Fruit fly (Drosophila melanogaster): Measurements from ENCODE around the gene CG18418.

The CG18418 gene

dm6 chr3L:4720510-4721157 is 30.8 kb upstream of the CG18418 start (continued):
- no peak for TF ChIP-seq slp2 (GFP tag; optimal IDR thresholded peaks at IDR 0.05)
- TF ChIP-seq schlank (tag; optimal IDR thresholded peaks at IDR 0.05), result no peak
- TF ChIP-seq YL-1 (GFP tag; optimal IDR thresholded peaks at IDR 0.05), result no peak
- no peak for TF ChIP-seq sima (GFP tag; optimal IDR thresholded peaks at IDR 0.05)
- TF ChIP-seq CG2120 (GFP tag; optimal IDR thresholded peaks at IDR 0.05), result no peak
- TF ChIP-seq mld (GFP tag; IDR thresholded peaks at IDR 0.05; ENCODE audit: partially characterized antibody), result no peak
- no peak for TF ChIP-seq hb (GFP tag; IDR thresholded peaks at IDR 0.05; ENCODE audit: partially characterized antibody)
- TF ChIP-seq CG2199 (GFP tag; IDR thresholded peaks at IDR 0.05), result no peak
- no peak for TF ChIP-seq CG18619 (GFP tag; optimal IDR thresholded peaks at IDR 0.05)
- no peak for TF ChIP-seq CG15073 (GFP tag; optimal IDR thresholded peaks at IDR 0.05)
- TF ChIP-seq slou (GFP tag; optimal IDR thresholded peaks at IDR 0.05), result no peak
- no peak for TF ChIP-seq Jarid2 (GFP tag; optimal IDR thresholded peaks at IDR 0.05)
- TF ChIP-seq Lim3 (GFP tag; IDR thresholded peaks at IDR 0.05), result no peak
- TF ChIP-seq tap (tag; optimal IDR thresholded peaks at IDR 0.05), result peak; percentile 56
- TF ChIP-seq CG17359 (tag; optimal IDR thresholded peaks at IDR 0.05), result peak; percentile 64
- TF ChIP-seq hkb (optimal IDR thresholded peaks at IDR 0.05), result no peak
- TF ChIP-seq hkb (GFP tag; IDR thresholded peaks at IDR 0.05), result peak; percentile 59; the same call in 1 of the 2 replicates
- no peak for TF ChIP-seq CG6254 (GFP tag; optimal IDR thresholded peaks at IDR 0.05)
- TF ChIP-seq CG33213 (GFP tag; optimal IDR thresholded peaks at IDR 0.05), result no peak
- TF ChIP-seq dati (GFP tag; IDR thresholded peaks at IDR 0.05), result no peak
- peak; percentile 35; the same call in 1 of the 2 replicates for TF ChIP-seq Xrp1 (GFP tag; IDR thresholded peaks at IDR 0.05)
- no peak for TF ChIP-seq CG11560 (tag; IDR thresholded peaks at IDR 0.05)
- no peak for TF ChIP-seq Dp (GFP tag; optimal IDR thresholded peaks at IDR 0.05)
- no peak for TF ChIP-seq pfk (GFP tag; optimal IDR thresholded peaks at IDR 0.05)
- peak; percentile 23 for TF ChIP-seq CG10209 (GFP tag; optimal IDR thresholded peaks at IDR 0.05)
- TF ChIP-seq CG13624 (GFP tag; optimal IDR thresholded peaks at IDR 0.05), result no peak
- no peak for TF ChIP-seq CG12942 (GFP tag; optimal IDR thresholded peaks at IDR 0.05)
- TF ChIP-seq CG10267 (tag; optimal IDR thresholded peaks at IDR 0.05), result peak; percentile 40
- TF ChIP-seq chinmo (GFP tag; IDR thresholded peaks at IDR 0.05; ENCODE audit: partially characterized antibody), result no peak
- TF ChIP-seq grau (tag; optimal IDR thresholded peaks at IDR 0.05), result peak; percentile 46
- TF ChIP-seq lov (optimal IDR thresholded peaks at IDR 0.05), result no peak
- TF ChIP-seq lov (GFP tag; IDR thresholded peaks at IDR 0.05), result no peak
- no peak for TF ChIP-seq Trl (optimal IDR thresholded peaks at IDR 0.05)
- TF ChIP-seq Trl (GFP tag; optimal IDR thresholded peaks at IDR 0.05), result no peak
- TF ChIP-seq CG42726 (GFP tag; IDR thresholded peaks at IDR 0.05; ENCODE audit: partially characterized antibody), result no peak
- no peak for TF ChIP-seq HLH54F (GFP tag; optimal IDR thresholded peaks at IDR 0.05)
- TF ChIP-seq CG3281 (GFP tag; optimal IDR thresholded peaks at IDR 0.05), result no peak
- no peak for TF ChIP-seq unc-4 (GFP tag; IDR thresholded peaks at IDR 0.05; ENCODE audit: partially characterized antibody)
- TF ChIP-seq CG13894 (tag; optimal IDR thresholded peaks at IDR 0.05), result no peak
- no peak for TF ChIP-seq Pdp1 (GFP tag; optimal IDR thresholded peaks at IDR 0.05)
- peak; percentile 25; the same call in 1 of the 3 replicates for TF ChIP-seq CG14050 (GFP tag; IDR thresholded peaks at IDR 0.05)
- TF ChIP-seq Eip74EF (GFP tag; optimal IDR thresholded peaks at IDR 0.05), result peak in 1 of 2 experiments; percentile 36
- TF ChIP-seq tgo (GFP tag; IDR thresholded peaks at IDR 0.05), result peak; percentile 46; the same call in 2 of the 3 replicates
- TF ChIP-seq CG12659 (GFP tag; optimal IDR thresholded peaks at IDR 0.05), result no peak
- no peak for TF ChIP-seq CG6791 (GFP tag; IDR thresholded peaks at IDR 0.05; ENCODE audit: partially characterized antibody)
- TF ChIP-seq cad (GFP tag; optimal IDR thresholded peaks at IDR 0.05), result no peak
- TF ChIP-seq nau (GFP tag; optimal IDR thresholded peaks at IDR 0.05), result no peak
- no peak for TF ChIP-seq CG17802 (tag; optimal IDR thresholded peaks at IDR 0.05)
- TF ChIP-seq Fer3 (tag; optimal IDR thresholded peaks at IDR 0.05), result peak; percentile 7
- no peak for TF ChIP-seq CG9727 (GFP tag; optimal IDR thresholded peaks at IDR 0.05)
